Fruit fly (Drosophila melanogaster) whole organism, embryonic: ENCODE measurements around the gene JMJD4.

ENCODE experiments used
- CG1024 ChIP-seq: fragments of 200-800 bp; sonication (Bioruptor generic); IDR thresholded peaks from 2 replicates; pipeline ENCODE4 v1.3.6; 2022; ENCODE audit warnings: missing biosample characterization, missing genetic modification characterization
- CG10462 ChIP-seq: fragments of 200-800 bp; sonication (Bioruptor generic); optimal IDR thresholded peaks from 2 replicates; lab custom pipeline; 2016; ENCODE audit warnings: missing biosample characterization, missing genetic modification characterization
- CG10959 ChIP-seq: fragments of 200-800 bp; sonication (Bioruptor generic); IDR thresholded peaks from 2 replicates; pipeline ENCODE4 v1.3.6; 2022; ENCODE audit warnings: missing biosample characterization, missing genetic modification characterization
- CG11398 ChIP-seq: fragments of 200-800 bp; sonication (Bioruptor generic); optimal IDR thresholded peaks from 2 replicates; lab custom pipeline; 2016; ENCODE audit warnings: missing biosample characterization, missing genetic modification characterization
- CG11560 ChIP-seq: fragments of 200-800 bp; sonication (Bioruptor generic); IDR thresholded peaks from 3 replicates; pipeline ENCODE4 v1.3.6; 2022; ENCODE audit warnings: missing biosample characterization, missing genetic modification characterization
- CG12155 ChIP-seq: fragments of 200-800 bp; sonication (Bioruptor generic); optimal IDR thresholded peaks from 3 replicates; lab custom pipeline; 2016; ENCODE audit warnings: missing biosample characterization, missing genetic modification characterization
- CG12391 ChIP-seq: fragments of 200-800 bp; sonication (Bioruptor generic); optimal IDR thresholded peaks from 3 replicates; lab custom pipeline; 2018; ENCODE audit warnings: missing biosample characterization, mild to moderate bottlenecking, missing genetic modification characterization, moderate library complexity
- CG12659 ChIP-seq: fragments of 200-800 bp; sonication (Bioruptor generic); optimal IDR thresholded peaks from 3 replicates; lab custom pipeline; 2017; ENCODE audit warnings: mild to moderate bottlenecking, missing biosample characterization, missing genetic modification reagents, missing genetic modification characterization
- CG13287 ChIP-seq: fragments of 200-800 bp; sonication (Bioruptor generic); IDR thresholded peaks from 2 replicates; pipeline ENCODE4 v1.3.6; 2022; ENCODE audit warnings: missing biosample characterization, missing genetic modification characterization; ENCODE audit not compliant: partially characterized antibody
- CG14050 ChIP-seq: fragments of 200-800 bp; sonication (Bioruptor generic); IDR thresholded peaks from 3 replicates; pipeline ENCODE4 v1.3.6; 2022; ENCODE audit warnings: missing biosample characterization, missing genetic modification characterization
- CG16779 ChIP-seq: fragments of 200-800 bp; sonication (Bioruptor generic); IDR thresholded peaks from 2 replicates; pipeline ENCODE4 v1.3.6; 2022; ENCODE audit warnings: missing biosample characterization, missing genetic modification characterization
- CG17186 ChIP-seq: fragments of 200-800 bp; sonication (Bioruptor generic); optimal IDR thresholded peaks from 3 replicates; lab custom pipeline; 2017; ENCODE audit warnings: missing biosample characterization, missing genetic modification reagents, missing genetic modification characterization
- CG18011 ChIP-seq: fragments of 200-800 bp; sonication (Bioruptor generic); optimal IDR thresholded peaks from 2 replicates; lab custom pipeline; 2017; ENCODE audit warnings: missing biosample characterization, missing genetic modification characterization, mild to moderate bottlenecking, moderate library complexity, missing genotype
- CG18599 ChIP-seq: fragments of 200-800 bp; sonication (Bioruptor generic); optimal IDR thresholded peaks from 3 replicates; lab custom pipeline; 2017; ENCODE audit warnings: missing biosample characterization, missing genetic modification characterization, mild to moderate bottlenecking, moderate library complexity, missing genetic modification reagents
- CG2712 ChIP-seq: fragments of 200-800 bp; optimal IDR thresholded peaks from 3 replicates; lab custom pipeline; 2019; ENCODE audit warnings: missing biosample characterization, mild to moderate bottlenecking, missing genetic modification characterization, moderate library complexity
- CG31441 ChIP-seq: fragments of 200-800 bp; sonication (Bioruptor generic); IDR thresholded peaks from 2 replicates; pipeline ENCODE4 v1.3.6; 2022; ENCODE audit warnings: missing biosample characterization, missing genetic modification characterization
- CG3281 ChIP-seq: fragments of 200-800 bp; sonication (Bioruptor generic); optimal IDR thresholded peaks from 3 replicates; lab custom pipeline; 2017; ENCODE audit warnings: missing biosample characterization, mild to moderate bottlenecking, missing genetic modification characterization
- CG7928 ChIP-seq: fragments of 200-800 bp; sonication (Bioruptor generic); optimal IDR thresholded peaks from 2 replicates; lab custom pipeline; 2017; ENCODE audit warnings: missing biosample characterization, mild to moderate bottlenecking, missing genetic modification characterization
- CG8359 ChIP-seq: fragments of 200-800 bp; sonication (Bioruptor generic); optimal IDR thresholded peaks from 2 replicates; lab custom pipeline; 2017; ENCODE audit warnings: missing biosample characterization, mild to moderate bottlenecking, missing genetic modification characterization, borderline replicate concordance
- CG9727 ChIP-seq: fragments of 200-800 bp; sonication (Bioruptor generic); optimal IDR thresholded peaks from 3 replicates; lab custom pipeline; 2017; ENCODE audit warnings: missing biosample characterization, mild to moderate bottlenecking, missing genetic modification characterization
- CG9797 ChIP-seq: fragments of 200-800 bp; sonication (Bioruptor generic); optimal IDR thresholded peaks from 3 replicates; lab custom pipeline; 2018; ENCODE audit warnings: missing biosample characterization, mild to moderate bottlenecking, missing genetic modification characterization
- Doc2 ChIP-seq: fragments of 200-800 bp; sonication (Bioruptor generic); IDR thresholded peaks from 2 replicates; pipeline ENCODE4 v1.3.6; 2022; ENCODE audit warnings: missing biosample characterization, missing genetic modification characterization
- Dref ChIP-seq: fragments of 200-800 bp; sonication (Bioruptor generic); IDR thresholded peaks from 2 replicates; pipeline ENCODE4 v1.3.6; 2022; ENCODE audit warnings: missing biosample characterization, missing genetic modification characterization
- H2.0 ChIP-seq: fragments of 200-800 bp; sonication (Bioruptor generic); IDR thresholded peaks from 2 replicates; pipeline ENCODE4 v1.3.6; 2022; ENCODE audit warnings: missing biosample characterization, missing genetic modification characterization
- HLH3B ChIP-seq: fragments of 200-800 bp; sonication (Bioruptor generic); IDR thresholded peaks from 2 replicates; pipeline ENCODE4 v1.3.6; 2022; ENCODE audit warnings: missing biosample characterization, missing genetic modification characterization
- HmgD ChIP-seq: fragments of 200-800 bp; sonication (Bioruptor generic); optimal IDR thresholded peaks from 3 replicates; lab custom pipeline; 2016; ENCODE audit warnings: missing biosample characterization, missing genetic modification characterization
- Hr51 ChIP-seq, 2 experiments: fragments of 200-800 bp; sonication (Bioruptor generic); optimal IDR thresholded peaks; 2 replicates in 1 of 2; 3 replicates in 1 of 2; lab custom pipeline; 2016 to 2018; ENCODE audit warnings: missing biosample characterization in 2 of 2, missing genetic modification characterization in 2 of 2, mild to moderate bottlenecking in 1 of 2, moderate library complexity in 1 of 2
- Nf-YA ChIP-seq: fragments of 200-800 bp; sonication (Bioruptor generic); IDR thresholded peaks from 2 replicates; pipeline ENCODE4 v1.3.6; 2022; ENCODE audit warnings: missing biosample characterization, missing genetic modification characterization
- NfI ChIP-seq: fragments of 200-800 bp; sonication (Bioruptor generic); optimal IDR thresholded peaks from 3 replicates; lab custom pipeline; 2018; ENCODE audit warnings: missing biosample characterization, mild to moderate bottlenecking, missing genetic modification characterization, moderate library complexity
- Spps ChIP-seq: fragments of 200-800 bp; sonication (Bioruptor generic); optimal IDR thresholded peaks from 2 replicates; lab custom pipeline; 2018; ENCODE audit warnings: missing biosample characterization, mild to moderate bottlenecking, missing genetic modification characterization
- Sry-β ChIP-seq: fragments of 200-800 bp; sonication (Bioruptor generic); optimal IDR thresholded peaks from 2 replicates; lab custom pipeline; 2018; ENCODE audit warnings: missing biosample characterization, mild to moderate bottlenecking, missing genetic modification characterization, moderate library complexity
- ab ChIP-seq: fragments of 200-800 bp; sonication (Bioruptor generic); optimal IDR thresholded peaks from 2 replicates; lab custom pipeline; 2016; ENCODE audit warnings: missing biosample characterization, missing genetic modification characterization
- ase ChIP-seq: fragments of 200-800 bp; sonication (Bioruptor generic); IDR thresholded peaks from 3 replicates; pipeline ENCODE4 v1.3.6; 2022; ENCODE audit warnings: missing biosample characterization, missing genetic modification characterization
- croc ChIP-seq: fragments of 200-800 bp; sonication (Bioruptor generic); conservative IDR thresholded peaks from 3 replicates; pipeline ENCODE4 v1.3.6; 2022; ENCODE audit warnings: missing biosample characterization, missing genetic modification characterization
- dati ChIP-seq: fragments of 200-800 bp; sonication (Bioruptor generic); IDR thresholded peaks from 2 replicates; pipeline ENCODE4 v1.3.6; 2022; ENCODE audit warnings: missing biosample characterization, missing genetic modification characterization
- dimm ChIP-seq: fragments of 200-800 bp; sonication (Bioruptor generic); IDR thresholded peaks from 2 replicates; pipeline ENCODE4 v1.3.6; 2022; ENCODE audit warnings: missing biosample characterization, missing genetic modification characterization
- dm ChIP-seq: fragments of 200-800 bp; sonication (Bioruptor generic); optimal IDR thresholded peaks from 3 replicates; lab custom pipeline; 2016; ENCODE audit warnings: missing biosample characterization, missing genetic modification characterization
- fd102C ChIP-seq: fragments of 200-800 bp; sonication (Bioruptor generic); optimal IDR thresholded peaks from 2 replicates; lab custom pipeline; 2018; ENCODE audit warnings: missing biosample characterization, mild to moderate bottlenecking, missing genetic modification characterization, moderate library complexity
- fd96Cb ChIP-seq: fragments of 200-800 bp; sonication (Bioruptor generic); optimal IDR thresholded peaks from 2 replicates; lab custom pipeline; 2018; ENCODE audit warnings: missing biosample characterization, mild to moderate bottlenecking, missing genetic modification characterization, moderate library complexity
- grau ChIP-seq: fragments of 200-800 bp; optimal IDR thresholded peaks from 3 replicates; lab custom pipeline; 2019; ENCODE audit warnings: missing biosample characterization, mild to moderate bottlenecking, missing genetic modification characterization, moderate library complexity
- hb ChIP-seq: fragments of 200-800 bp; sonication (Bioruptor generic); IDR thresholded peaks from 3 replicates; pipeline ENCODE4 v1.3.6; 2022; ENCODE audit warnings: missing biosample characterization, missing genetic modification characterization; ENCODE audit not compliant: partially characterized antibody
- hkb ChIP-seq, 2 experiments: fragments of 200-800 bp in 1 of 2; fragments of >200 bp in 1 of 2; sonication (Bioruptor generic) in 1 of 2; IDR thresholded peaks in 1 of 2; optimal IDR thresholded peaks in 1 of 2; 2 replicates each; pipeline versions ENCODE4 v1.3.6 to Lab custom; 2017 to 2022; ENCODE audit warnings: missing biosample characterization in 1 of 2, missing genetic modification characterization in 1 of 2
- insv ChIP-seq, 2 experiments: fragments of 200-800 bp; sonication (Bioruptor generic); optimal IDR thresholded peaks; 3 replicates each; lab custom pipeline; 2016 to 2018; ENCODE audit warnings: missing biosample characterization in 2 of 2, missing genetic modification characterization in 2 of 2
- jing ChIP-seq: fragments of 200-800 bp; sonication (Bioruptor generic); optimal IDR thresholded peaks from 2 replicates; lab custom pipeline; 2018; ENCODE audit warnings: missing biosample characterization, mild to moderate bottlenecking, missing genetic modification characterization
- lola ChIP-seq, 3 experiments: fragments of >200 bp in 2 of 3; fragments of 200-800 bp in 1 of 3; sonication (Bioruptor generic) in 1 of 3; optimal IDR thresholded peaks; 2 replicates each; lab custom pipeline; 2017 to 2019; ENCODE audit warnings: missing biosample characterization in 3 of 3, missing genetic modification characterization in 3 of 3, mild to moderate bottlenecking in 1 of 3, moderate library complexity in 1 of 3
- onecut ChIP-seq: fragments of 200-800 bp; sonication (Bioruptor generic); IDR thresholded peaks from 2 replicates; pipeline ENCODE4 v1.3.6; 2022; ENCODE audit warnings: missing biosample characterization, missing genetic modification characterization
- pum ChIP-seq: fragments of 200-800 bp; sonication (Bioruptor generic); optimal IDR thresholded peaks from 2 replicates; lab custom pipeline; 2016; ENCODE audit warnings: missing biosample characterization, missing genetic modification characterization
- sug ChIP-seq: fragments of 200-800 bp; optimal IDR thresholded peaks from 2 replicates; lab custom pipeline; 2019; ENCODE audit warnings: missing biosample characterization, mild to moderate bottlenecking, missing genetic modification characterization, moderate library complexity

The JMJD4 gene

DNA sequence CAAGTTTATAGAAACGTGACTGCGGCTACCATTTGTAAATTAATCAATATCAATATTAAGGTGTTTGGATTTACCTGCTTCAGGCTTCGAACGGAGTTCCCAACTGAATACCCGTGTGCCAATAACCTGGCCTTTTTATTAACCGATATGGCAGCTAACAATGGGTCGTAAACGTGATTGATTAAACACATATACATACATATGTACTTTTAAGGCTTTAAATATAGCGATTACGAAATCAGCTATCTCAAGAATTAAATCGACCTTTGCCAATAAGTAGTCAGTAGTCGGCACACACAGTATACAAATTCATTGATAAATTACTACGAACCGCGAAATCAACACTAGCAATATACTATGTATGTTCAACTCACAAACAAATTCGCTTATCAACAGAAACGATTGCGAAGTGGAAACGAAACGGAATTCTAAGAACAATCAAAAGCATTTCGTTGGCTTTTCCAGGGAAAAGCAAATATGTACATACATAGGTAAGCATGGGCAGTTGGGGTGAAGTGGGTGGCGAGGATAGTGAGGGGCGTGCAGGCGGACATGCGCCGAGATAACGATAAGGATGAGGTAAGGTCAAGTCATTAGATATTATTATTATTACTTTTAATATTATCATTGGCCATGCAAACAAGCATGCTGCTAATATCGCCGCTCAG lies 10.4 kb downstream of the JMJD4 start (continued):
- TF ChIP-seq HLH3B (GFP tag; lab: Robert Waterston, UW) (peak; percentile 59; the same call in 1 of the 2 replicates), CG2712 (tag; lab: Kevin White, UChicago) (peak; percentile 44), fd96Cb (tag; lab: Kevin White, UChicago) (peak; percentile 40), dm (GFP tag; lab: Kevin White, UChicago) (peak; percentile 28), CG14050 (no peak; the same call in 2 of the 3 replicates), grau (tag; lab: Kevin White, UChicago) (peak; percentile 43), dati (GFP tag; lab: Robert Waterston, UW) (no peak), fd102C (GFP tag; lab: Kevin White, UChicago) (no peak), CG8359 (GFP tag; lab: Kevin White, UChicago) (peak; percentile 53), Dref (no peak), CG10959 (GFP tag; lab: Robert Waterston, UW) (0 out of 2 replicates have a peak, but pooled peaks have one; percentile 38), CG31441 (GFP tag; lab: Robert Waterston, UW) (peak; percentile 45; the same call in 1 of the 2 replicates), insv (GFP tag; optimal IDR thresholded peaks at IDR 0.05; lab: Kevin White, UChicago) (peak in 1 of 2 experiments; percentile 26), CG12391 (tag; lab: Kevin White, UChicago) (no peak), NfI (peak; percentile 66), CG11560 (no peak), CG18011 (peak; percentile 38), CG13287 (GFP tag; lab: Robert Waterston, UW) (no peak), HmgD (GFP tag; lab: Kevin White, UChicago) (no peak), onecut (GFP tag; lab: Robert Waterston, UW) (peak; percentile 75), Sry-β (peak; percentile 39), CG12659 (GFP tag; lab: Kevin White, UChicago) (peak; percentile 65), CG7928 (GFP tag; lab: Kevin White, UChicago) (peak; percentile 14), hkb (optimal IDR thresholded peaks at IDR 0.05; lab: Kevin White, UChicago) (no peak), hkb (GFP tag; IDR thresholded peaks at IDR 0.05; lab: Robert Waterston, UW) (peak; percentile 82), CG18599 (peak; percentile 87), Spps (tag; lab: Kevin White, UChicago) (no peak), Hr51 (GFP tag; optimal IDR thresholded peaks at IDR 0.05; lab: Kevin White, UChicago) (peak in 1 of 2 experiments; percentile 45), CG9727 (GFP tag; lab: Kevin White, UChicago) (peak; percentile 68), H2.0 (GFP tag; lab: Robert Waterston, UW) (no peak; the same call in 1 of the 2 replicates), CG12155 (GFP tag; lab: Kevin White, UChicago) (no peak), CG11398 (GFP tag; lab: Kevin White, UChicago) (peak; percentile 72), pum (peak; percentile 25), CG16779 (GFP tag; lab: Robert Waterston, UW) (peak; percentile 43; the same call in 1 of the 2 replicates), Nf-YA (GFP tag; lab: Robert Waterston, UW) (0 out of 2 replicates have a peak, but pooled peaks have one; percentile 28), hb (GFP tag; lab: Robert Waterston, UW) (no peak), jing (GFP tag; lab: Kevin White, UChicago) (peak; percentile 22), CG17186 (peak; percentile 42), sug (tag; lab: Kevin White, UChicago) (peak; percentile 77), lola (GFP tag; optimal IDR thresholded peaks at IDR 0.05; lab: Kevin White, UChicago) (peak in 1 of 3 experiments; percentile 52), croc (GFP tag; lab: Robert Waterston, UW) (no peak), CG1024 (peak; percentile 62; the same call in 1 of the 2 replicates), ab (GFP tag; lab: Kevin White, UChicago) (no peak), ase (GFP tag; lab: Robert Waterston, UW) (no peak), dimm (no peak), CG3281 (GFP tag; lab: Kevin White, UChicago) (peak; percentile 69), CG10462 (GFP tag; lab: Kevin White, UChicago) (peak; percentile 33), Doc2 (GFP tag; lab: Robert Waterston, UW) (no peak), CG9797 (GFP tag; lab: Kevin White, UChicago) (no peak)
